Worm (Caenorhabditis elegans) whole organism, L4 larva: ENCODE data around the gene acp-3.
"Not testable (repeated sequence)": the region's sequence is repeated elsewhere in the genome, so short reads cannot be mapped to it uniquely, and the experiment has no call there.

Experiments used
- Y105C5A.15 ChIP-seq: fragments of 200-800 bp; sonication (Bioruptor generic); IDR thresholded peaks from 2 replicates; pipeline ENCODE4 v1.3.6; 2022; ENCODE audit warnings: missing genetic modification characterization, missing compliant biosample characterization
- ceh-82 ChIP-seq: sonication (generic microtip); optimal IDR thresholded peaks from 2 replicates; lab custom pipeline; 2017; ENCODE audit warnings: missing biosample characterization, missing genetic modification characterization
- cey-2 ChIP-seq: sonication (generic microtip); optimal IDR thresholded peaks from 3 replicates; lab custom pipeline; 2017; ENCODE audit warnings: missing genetic modification characterization, mild to moderate bottlenecking, missing compliant biosample characterization, antibody characterized with exemption, borderline replicate concordance; ENCODE audit not compliant: insufficient read depth
- daf-16 ChIP-seq, 3 experiments: sonication (generic microtip); optimal IDR thresholded peaks; 2 replicates each; lab custom pipeline; 2016 to 2017; ENCODE audit warnings: missing genetic modification characterization in 3 of 3, missing genetic modification reagents in 3 of 3, mild to moderate bottlenecking in 2 of 3, missing compliant biosample characterization in 2 of 3, missing biosample characterization in 1 of 3, moderate library complexity in 1 of 3
- daf-19 ChIP-seq: fragments of 200-800 bp; sonication (Bioruptor generic); conservative IDR thresholded peaks from 2 replicates; pipeline ENCODE4 v1.3.6; 2022; ENCODE audit warnings: missing genetic modification characterization, missing compliant biosample characterization
- dpl-1 ChIP-seq: fragments of 150-350 bp; optimal IDR thresholded peaks from 2 replicates; lab custom pipeline; 2014; ENCODE audit warnings: missing biosample characterization, missing genetic modification reagents, missing genetic modification characterization
- dve-1 ChIP-seq: sonication (generic microtip); optimal IDR thresholded peaks from 2 replicates; lab custom pipeline; 2017; ENCODE audit warnings: antibody characterized with exemption, mild to moderate bottlenecking, missing genetic modification characterization, missing compliant biosample characterization; ENCODE audit not compliant: insufficient read depth
- hlh-30 ChIP-seq: sonication (generic microtip); optimal IDR thresholded peaks from 2 replicates; lab custom pipeline; 2017; ENCODE audit warnings: antibody characterized with exemption, mild to moderate bottlenecking, missing genetic modification characterization, missing compliant biosample characterization; ENCODE audit not compliant: insufficient read depth
- mdl-1 ChIP-seq, 2 experiments: fragments of 150-350 bp in 1 of 2; sonication (generic microtip) in 1 of 2; optimal IDR thresholded peaks; 2 replicates each; lab custom pipeline; 2014 to 2017; ENCODE audit warnings: missing biosample characterization in 2 of 2, missing genetic modification characterization in 2 of 2
- set-16 ChIP-seq: fragments of 200-800 bp; sonication (Bioruptor generic); IDR thresholded peaks from 2 replicates; pipeline ENCODE4 v1.3.6; 2022; ENCODE audit warnings: missing genetic modification reagents, missing genetic modification characterization, missing compliant biosample characterization
- unc-39 ChIP-seq: sonication (generic microtip); optimal IDR thresholded peaks from 2 replicates; lab custom pipeline; 2017; ENCODE audit warnings: missing biosample characterization, missing genetic modification characterization

- TF ChIP-seq daf-19 (GFP tag; lab: Robert Waterston, UW); dve-1 (tag; lab: Kevin White, UChicago); dpl-1 (GFP tag; lab: Kevin White, UChicago); set-16; Y105C5A.15 (GFP tag; lab: Robert Waterston, UW); hlh-30 (tag; lab: Kevin White, UChicago); mdl-1 (tag; optimal IDR thresholded peaks at IDR 0.05; lab: Kevin White, UChicago); daf-16 (GFP tag; optimal IDR thresholded peaks at IDR 0.05; lab: Kevin White, UChicago); daf-16 (tag; optimal IDR thresholded peaks at IDR 0.05; lab: Kevin White, UChicago); ceh-82 (tag; lab: Kevin White, UChicago); cey-2 (tag; lab: Kevin White, UChicago); unc-39 (tag; lab: Kevin White, UChicago): not testable (repeated sequence)
Observed at ce11 chrII:8459832-8460566, 23.1 kb upstream of the acp-3 start.
